Worm (Caenorhabditis elegans) whole organism, early embryonic: ENCODE results near the gene M02B1.3.

Source experiments
- ama-1 ChIP-seq: fragments of 150-350 bp; optimal IDR thresholded peaks from 2 replicates; lab custom pipeline; 2014
- tbx-11 ChIP-seq: fragments of 200-800 bp; sonication (Bioruptor generic); IDR thresholded peaks from 2 replicates; pipeline ENCODE4 v1.3.6; 2022; ENCODE audit warnings: missing genetic modification characterization, missing compliant biosample characterization
- tbx-37 ChIP-seq: fragments of 200-800 bp; sonication (Bioruptor generic); conservative IDR thresholded peaks from 2 replicates; pipeline ENCODE4 v1.3.6; 2022; ENCODE audit warnings: missing genetic modification reagents, missing genetic modification characterization, missing compliant biosample characterization
- tra-4 ChIP-seq: sonication (generic microtip); optimal IDR thresholded peaks from 2 replicates; lab custom pipeline; 2017; ENCODE audit warnings: missing genetic modification characterization, missing compliant biosample characterization

ce11 chrIV:12879557-12879956, 43.2 kb downstream of the M02B1.3 start, which contains the start of gene ZK896.5:
- TF ChIP-seq ama-1 (lab: Kevin White, UChicago) (no peak), tra-4 (tag; lab: Kevin White, UChicago) (no peak), tbx-37 (GFP tag; lab: Robert Waterston, UW) (no peak), tbx-11 (no peak)
